Worm (Caenorhabditis elegans) whole organism, midembryonic: ENCODE data around the gene rgs-5.

Experiments used
- T22C8.4 ChIP-seq: fragments of 200-800 bp; sonication (Bioruptor generic); IDR thresholded peaks from 2 replicates; pipeline ENCODE4 v1.3.6; 2022; ENCODE audit warnings: missing genetic modification characterization, missing compliant biosample characterization
- cog-1 ChIP-seq: sonication (generic microtip); optimal IDR thresholded peaks from 2 replicates; lab custom pipeline; 2016; ENCODE audit warnings: missing genetic modification characterization, missing compliant biosample characterization
- flt-1 ChIP-seq: fragments of 200-800 bp; sonication (Bioruptor generic); IDR thresholded peaks from 2 replicates; pipeline ENCODE4 v1.3.6; 2022; ENCODE audit warnings: missing genetic modification characterization, missing compliant biosample characterization
- klf-2 ChIP-seq: fragments of 200-800 bp; sonication (Bioruptor generic); conservative IDR thresholded peaks from 2 replicates; pipeline ENCODE4 v1.3.6; 2022; ENCODE audit warnings: missing genetic modification reagents, missing genetic modification characterization, missing compliant biosample characterization
- med-1 ChIP-seq: sonication (generic microtip); optimal IDR thresholded peaks from 2 replicates; lab custom pipeline; 2017; ENCODE audit warnings: missing genetic modification characterization, mild to moderate bottlenecking, missing compliant biosample characterization, antibody characterized with exemption, missing genetic modification reagents; ENCODE audit not compliant: insufficient read depth
- ref-1 ChIP-seq: fragments of 200-800 bp; sonication (Bioruptor generic); conservative IDR thresholded peaks from 2 replicates; pipeline ENCODE4 v1.3.6; 2022; ENCODE audit warnings: missing genetic modification reagents, missing genetic modification characterization, missing compliant biosample characterization
- tab-1 ChIP-seq: fragments of 200-800 bp; sonication (Bioruptor generic); IDR thresholded peaks from 2 replicates; pipeline ENCODE4 v1.3.6; 2022; ENCODE audit warnings: missing genetic modification characterization, missing compliant biosample characterization
- ztf-23 ChIP-seq: fragments of 200-800 bp; sonication (Bioruptor generic); IDR thresholded peaks from 2 replicates; pipeline ENCODE4 v1.3.6; 2022; ENCODE audit warnings: missing genetic modification reagents, missing genetic modification characterization, missing compliant biosample characterization
- ztf-29 ChIP-seq: fragments of 200-800 bp; sonication (Bioruptor generic); IDR thresholded peaks from 2 replicates; pipeline ENCODE4 v1.3.6; 2022; ENCODE audit warnings: missing genetic modification reagents, missing genetic modification characterization, missing compliant biosample characterization

The rgs-5 gene

ce11 chrIII:5701491-5701890 lies 3.1 kb downstream of the rgs-5 start:
- no peak for TF ChIP-seq cog-1 (tag; lab: Kevin White, UChicago)
- no peak for TF ChIP-seq klf-2 (GFP tag; lab: Robert Waterston, UW)
- no peak for TF ChIP-seq ztf-23
- TF ChIP-seq flt-1, result no peak
- no peak for TF ChIP-seq T22C8.4 (GFP tag; lab: Robert Waterston, UW)
- TF ChIP-seq ref-1 (GFP tag; lab: Robert Waterston, UW), result no peak
- TF ChIP-seq tab-1, result no peak
- no peak for TF ChIP-seq ztf-29
- no peak for TF ChIP-seq med-1 (GFP tag; lab: Kevin White, UChicago)

ce11 chrIII:5705228-5705888 lies 7.0 kb downstream of the rgs-5 start, which contains the start of gene swp-1:
Gene swp-1, minus strand, starts transcription at chrIII:5705525.
- TF ChIP-seq tab-1, result no peak
- TF ChIP-seq klf-2 (GFP tag; lab: Robert Waterston, UW), result no peak
- TF ChIP-seq med-1 (GFP tag; lab: Kevin White, UChicago), result no peak
- TF ChIP-seq ref-1 (GFP tag; lab: Robert Waterston, UW), result no peak
- TF ChIP-seq flt-1, result no peak
- TF ChIP-seq cog-1 (tag; lab: Kevin White, UChicago), result no peak
- no peak for TF ChIP-seq T22C8.4 (GFP tag; lab: Robert Waterston, UW)
- TF ChIP-seq ztf-29, result no peak
- TF ChIP-seq ztf-23, result no peak

- TF ChIP-seq T22C8.4 (GFP tag; lab: Robert Waterston, UW) (peak; percentile 96), tab-1 (no peak), cog-1 (tag; lab: Kevin White, UChicago) (peak; percentile 54), flt-1 (peak; percentile 66)
Measured at ce11 chrIII:5706077-5706627, 7.8 kb downstream of the rgs-5 start, which contains the start of gene rpl-23. Gene rpl-23, minus strand, starts transcription at chrIII:5706127.

ce11 chrIII:5707546-5707945 lies 9.2 kb downstream of the rgs-5 start:
- TF ChIP-seq cog-1 (tag; lab: Kevin White, UChicago) (no peak), tab-1 (no peak), T22C8.4 (GFP tag; lab: Robert Waterston, UW) (no peak), ztf-23 (no peak), ztf-29 (no peak), ref-1 (GFP tag; lab: Robert Waterston, UW) (no peak), med-1 (GFP tag; lab: Kevin White, UChicago) (no peak), klf-2 (GFP tag; lab: Robert Waterston, UW) (no peak), flt-1 (no peak)

- no peak for TF ChIP-seq med-1 (GFP tag; lab: Kevin White, UChicago)
- TF ChIP-seq ztf-23, result no peak
- no peak for TF ChIP-seq tab-1
- no peak for TF ChIP-seq cog-1 (tag; lab: Kevin White, UChicago)
- no peak for TF ChIP-seq ztf-29
- no peak for TF ChIP-seq ref-1 (GFP tag; lab: Robert Waterston, UW)
- TF ChIP-seq flt-1, result no peak
- TF ChIP-seq T22C8.4 (GFP tag; lab: Robert Waterston, UW), result no peak
- TF ChIP-seq klf-2 (GFP tag; lab: Robert Waterston, UW), result no peak
Measured at ce11 chrIII:5708024-5708423, 9.7 kb downstream of the rgs-5 start.

- TF ChIP-seq med-1 (GFP tag; lab: Kevin White, UChicago), result no peak
- TF ChIP-seq ztf-23, result no peak
- TF ChIP-seq flt-1, result no peak
- no peak for TF ChIP-seq cog-1 (tag; lab: Kevin White, UChicago)
- TF ChIP-seq klf-2 (GFP tag; lab: Robert Waterston, UW), result no peak
- TF ChIP-seq ztf-29, result no peak
- TF ChIP-seq T22C8.4 (GFP tag; lab: Robert Waterston, UW), result no peak
- TF ChIP-seq tab-1, result no peak
- no peak for TF ChIP-seq ref-1 (GFP tag; lab: Robert Waterston, UW)
Measured at ce11 chrIII:5709224-5709623, 10.9 kb downstream of the rgs-5 start, which contains the start of gene hpo-28. Gene hpo-28, minus strand, starts transcription at chrIII:5709324.

ce11 chrIII:5710045-5710444 lies 11.7 kb downstream of the rgs-5 start, which contains the start of gene B0336.12:
Gene B0336.12, minus strand, starts transcription at chrIII:5710145.
- TF ChIP-seq cog-1 (tag; lab: Kevin White, UChicago) (no peak), ztf-29 (no peak), tab-1 (no peak), klf-2 (GFP tag; lab: Robert Waterston, UW) (no peak), ref-1 (GFP tag; lab: Robert Waterston, UW) (no peak), T22C8.4 (GFP tag; lab: Robert Waterston, UW) (no peak), flt-1 (no peak), med-1 (GFP tag; lab: Kevin White, UChicago) (no peak)

- TF ChIP-seq ztf-23 (no peak), klf-2 (GFP tag; lab: Robert Waterston, UW) (no peak), med-1 (GFP tag; lab: Kevin White, UChicago) (no peak), ztf-29 (no peak), cog-1 (tag; lab: Kevin White, UChicago) (no peak)
Measured at ce11 chrIII:5710676-5711075, 12.3 kb downstream of the rgs-5 start.

- TF ChIP-seq ztf-23, result no peak
- no peak for TF ChIP-seq ztf-29
- TF ChIP-seq klf-2 (GFP tag; lab: Robert Waterston, UW), result no peak
- no peak for TF ChIP-seq ref-1 (GFP tag; lab: Robert Waterston, UW)
- TF ChIP-seq flt-1, result no peak
- TF ChIP-seq cog-1 (tag; lab: Kevin White, UChicago), result no peak
Measured at ce11 chrIII:5711242-5711641, 12.9 kb downstream of the rgs-5 start, which contains the start of gene rbm-26. Gene rbm-26, plus strand, starts transcription at chrIII:5711542.
